Worm (Caenorhabditis elegans): ENCODE data around the gene dpy-28.

DNA sequence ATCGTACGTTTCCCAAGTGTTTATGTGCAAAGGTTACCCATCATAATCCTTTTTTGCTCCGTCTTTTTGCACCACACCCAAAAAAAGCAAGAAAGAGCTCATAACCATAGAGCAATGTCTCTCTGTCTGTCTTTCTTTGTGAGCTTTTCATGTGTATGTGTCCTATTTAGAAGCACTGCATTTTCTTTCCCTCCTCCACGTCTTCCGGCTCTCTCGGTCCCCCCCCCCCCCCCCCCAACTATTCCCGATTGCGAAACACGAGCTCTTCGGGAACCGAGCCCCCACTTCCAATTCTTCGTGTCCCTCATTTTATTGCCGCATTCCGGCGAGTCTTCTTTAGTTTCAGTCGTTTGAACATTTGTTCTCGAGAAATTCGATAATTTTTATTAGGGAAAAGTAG lies 43.9 kb downstream of the dpy-28 start:
- no peak for TF ChIP-seq ztf-4 (tag; optimal IDR thresholded peaks at IDR 0.05)
- TF ChIP-seq nhr-77 (tag; optimal IDR thresholded peaks at IDR 0.05): no peak
- no peak for TF ChIP-seq lin-15B (tag; optimal IDR thresholded peaks at IDR 0.05)
- TF ChIP-seq snpc-4 (tag; optimal IDR thresholded peaks at IDR 0.05): no peak
- no peak for TF ChIP-seq ztf-11 (tag; optimal IDR thresholded peaks at IDR 0.05)
- TF ChIP-seq ama-1 (optimal IDR thresholded peaks at IDR 0.05): no peak
- peak in 1 of 3 experiments; percentile 16 for TF ChIP-seq ceh-82 (tag; optimal IDR thresholded peaks at IDR 0.05)
- no peak for TF ChIP-seq elt-3 (tag; optimal IDR thresholded peaks at IDR 0.05)
- no peak for TF ChIP-seq lin-13 (GFP tag; optimal IDR thresholded peaks at IDR 0.05)
- no peak for TF ChIP-seq skn-1 (tag; optimal IDR thresholded peaks at IDR 0.05)
- TF ChIP-seq isw-1 (GFP tag; IDR thresholded peaks at IDR 0.05): no peak
